Worm (Caenorhabditis elegans): ENCODE data around the gene JC8.4.
A peak's percentile ranks its signal among the peaks of the same experiment; 100 is the strongest.

Gene JC8.4

DNA sequence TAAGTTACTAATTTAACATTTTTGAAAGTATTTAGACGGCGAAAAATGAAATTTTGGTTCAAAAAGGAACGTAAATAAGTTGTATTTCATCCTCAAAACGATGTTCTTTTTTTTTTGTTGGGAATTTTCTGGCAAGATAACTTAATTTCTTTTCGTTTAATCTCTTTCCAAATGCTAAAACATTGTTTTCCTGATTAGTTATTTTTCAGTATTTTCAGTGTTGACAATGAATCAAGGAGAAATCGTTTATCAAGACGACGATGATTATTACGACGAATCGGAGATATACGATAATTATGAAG lies 2.7 kb upstream of the JC8.4 start, which contains the start of gene lin-54:
TSS of gene lin-54 (plus strand) at position 203 of the 302 bp plus-strand sequence.
- TF ChIP-seq mml-1 (tag; optimal IDR thresholded peaks at IDR 0.05) (no peak), eor-1 (tag; optimal IDR thresholded peaks at IDR 0.05) (peak in 1 of 2 experiments; percentile 5), ama-1 (optimal IDR thresholded peaks at IDR 0.05) (no peak)

ce11 chrIV:13241340-13241739 lies 2.1 kb upstream of the JC8.4 start:
- no peak for TF ChIP-seq nhr-76 (tag; optimal IDR thresholded peaks at IDR 0.05)
- no peak for TF ChIP-seq ZK546.5 (tag; optimal IDR thresholded peaks at IDR 0.05)
- no peak for TF ChIP-seq daf-12 (tag; optimal IDR thresholded peaks at IDR 0.05)
- no peak for TF ChIP-seq pha-4 (tag; optimal IDR thresholded peaks at IDR 0.05)
- no peak for TF ChIP-seq ceh-9 (tag; optimal IDR thresholded peaks at IDR 0.05)
- TF ChIP-seq ceh-82 (tag; optimal IDR thresholded peaks at IDR 0.05) = no peak
- no peak for TF ChIP-seq R02D3.7 (tag; optimal IDR thresholded peaks at IDR 0.05)

- TF ChIP-seq ceh-82 (tag; optimal IDR thresholded peaks at IDR 0.05) (no peak), mdl-1 (tag; optimal IDR thresholded peaks at IDR 0.05) (no peak), nhr-77 (tag; optimal IDR thresholded peaks at IDR 0.05) (no peak), ceh-28 (tag; optimal IDR thresholded peaks at IDR 0.05) (no peak), fkh-10 (GFP tag; optimal IDR thresholded peaks at IDR 0.05) (no peak), snpc-4 (tag; optimal IDR thresholded peaks at IDR 0.05) (no peak), nhr-237 (tag; optimal IDR thresholded peaks at IDR 0.05) (no peak), nhr-23 (tag; optimal IDR thresholded peaks at IDR 0.05) (no peak), R02D3.7 (tag; optimal IDR thresholded peaks at IDR 0.05) (no peak), nfya-1 (tag; optimal IDR thresholded peaks at IDR 0.05; ENCODE audit: insufficient read depth) (no peak)
Measured at ce11 chrIV:13244024-13244423, 549 bp downstream of the JC8.4 start, which contains the start of gene cox-11. Gene cox-11, plus strand, starts transcription at chrIV:13244324.

DNA sequence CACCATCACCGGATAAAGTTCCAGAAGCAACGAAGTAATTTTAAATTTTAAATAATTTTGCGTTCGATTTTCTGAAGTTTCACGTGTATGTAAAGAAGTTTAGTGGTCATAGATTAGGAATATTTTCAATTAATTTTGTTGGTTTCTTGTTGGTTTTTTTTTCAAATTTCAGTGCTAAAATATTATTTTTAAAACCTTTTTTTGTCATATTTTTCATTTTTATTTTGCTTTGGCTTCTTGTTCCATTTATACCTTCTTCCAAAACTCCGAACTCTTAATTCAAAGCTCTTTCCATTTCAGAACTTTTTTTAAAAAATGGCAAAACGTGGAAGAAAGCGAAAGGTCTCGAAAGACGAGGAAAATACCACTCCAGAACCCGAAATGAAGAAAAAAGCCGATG lies 3.5 kb downstream of the JC8.4 start, which contains the start of gene JC8.7:
TSS of gene JC8.7 (plus strand) at position 301 of the 400 bp plus-strand sequence.
- TF ChIP-seq fos-1 (tag; optimal IDR thresholded peaks at IDR 0.05) = no peak
- TF ChIP-seq ZK546.5 (tag; optimal IDR thresholded peaks at IDR 0.05) = no peak
- TF ChIP-seq nhr-77 (tag; optimal IDR thresholded peaks at IDR 0.05) = no peak
- no peak for TF ChIP-seq elt-1 (tag; optimal IDR thresholded peaks at IDR 0.05)
- no peak for TF ChIP-seq eor-1 (tag; optimal IDR thresholded peaks at IDR 0.05)
- TF ChIP-seq lin-39 (tag; optimal IDR thresholded peaks at IDR 0.05) = no peak
- TF ChIP-seq aly-2 (tag; optimal IDR thresholded peaks at IDR 0.05) = no peak
- no peak for TF ChIP-seq tbx-2 (tag; optimal IDR thresholded peaks at IDR 0.05)
- no peak for TF ChIP-seq nhr-23 (tag; optimal IDR thresholded peaks at IDR 0.05)
- TF ChIP-seq hmg-11 (tag; optimal IDR thresholded peaks at IDR 0.05) = no peak
- TF ChIP-seq zag-1 (tag; optimal IDR thresholded peaks at IDR 0.05) = no peak
- no peak for TF ChIP-seq ztf-11 (tag; optimal IDR thresholded peaks at IDR 0.05)
- no peak for TF ChIP-seq unc-39 (tag; optimal IDR thresholded peaks at IDR 0.05)
- TF ChIP-seq ceh-16 (tag; optimal IDR thresholded peaks at IDR 0.05) = no peak
- TF ChIP-seq unc-62 (GFP tag; optimal IDR thresholded peaks at IDR 0.05) = no peak
- TF ChIP-seq egl-5 (tag; optimal IDR thresholded peaks at IDR 0.05) = no peak

DNA sequence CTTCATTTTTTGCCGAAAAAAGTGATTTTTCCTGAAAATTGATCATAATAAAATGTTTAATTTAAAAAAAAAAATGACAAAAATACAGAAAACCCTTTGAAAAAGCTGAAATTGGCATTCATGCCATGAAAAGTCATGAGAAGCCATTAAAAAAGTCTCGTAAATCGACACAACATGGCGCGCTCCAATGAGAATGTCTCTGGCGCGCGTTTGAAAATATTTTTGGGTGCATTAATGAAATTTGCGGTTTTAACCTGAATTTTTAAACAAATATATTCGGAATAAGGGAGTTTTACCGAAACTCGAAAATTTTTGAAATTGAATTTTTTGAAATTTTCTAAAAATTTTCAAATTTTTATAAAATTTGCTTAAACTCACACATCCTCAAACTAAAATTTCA lies 4.3 kb downstream of the JC8.4 start:
- TF ChIP-seq ceh-16 (tag; optimal IDR thresholded peaks at IDR 0.05) = no peak
- no peak for TF ChIP-seq unc-39 (tag; optimal IDR thresholded peaks at IDR 0.05)

ce11 chrIV:13250243-13250642 lies 6.8 kb downstream of the JC8.4 start:
- TF ChIP-seq ama-1 (optimal IDR thresholded peaks at IDR 0.05) = peak; percentile 33
- no peak for TF ChIP-seq elt-3 (tag; optimal IDR thresholded peaks at IDR 0.05)

- peak; percentile 41 for TF ChIP-seq elt-2 (tag; optimal IDR thresholded peaks at IDR 0.05)
- no peak for TF ChIP-seq R02D3.7 (tag; optimal IDR thresholded peaks at IDR 0.05)
- no peak for TF ChIP-seq nhr-23 (tag; optimal IDR thresholded peaks at IDR 0.05)
- peak; percentile 57 for TF ChIP-seq pqm-1 (tag; optimal IDR thresholded peaks at IDR 0.05)
Measured at ce11 chrIV:13252211-13252610, 8.7 kb downstream of the JC8.4 start, which contains the start of gene ttr-51. Gene ttr-51, minus strand, starts transcription at chrIV:13252311.
